Worm (Caenorhabditis elegans): ENCODE data around the gene nhr-137.

Gene nhr-137

ce11 chrX:6637933-6638332, 30.9 kb downstream of the nhr-137 start:
- TF ChIP-seq bed-3 (GFP tag; optimal IDR thresholded peaks at IDR 0.05) = no peak
- no peak for TF ChIP-seq snpc-4 (tag; optimal IDR thresholded peaks at IDR 0.05)
- no peak for TF ChIP-seq sem-2 (GFP tag; optimal IDR thresholded peaks at IDR 0.05)
- TF ChIP-seq flh-1 (GFP tag; optimal IDR thresholded peaks at IDR 0.05) = no peak
- TF ChIP-seq nhr-237 (tag; optimal IDR thresholded peaks at IDR 0.05) = no peak
- TF ChIP-seq sptf-1 (tag; optimal IDR thresholded peaks at IDR 0.05) = no peak
- TF ChIP-seq ham-2 (GFP tag; optimal IDR thresholded peaks at IDR 0.05) = no peak
- TF ChIP-seq blmp-1 (tag; optimal IDR thresholded peaks at IDR 0.05) = no peak
- TF ChIP-seq tbx-8 (GFP tag; optimal IDR thresholded peaks at IDR 0.05) = no peak
- no peak for TF ChIP-seq zip-8 (tag; optimal IDR thresholded peaks at IDR 0.05)
- TF ChIP-seq hlh-1 (tag; optimal IDR thresholded peaks at IDR 0.05) = no peak
- no peak for TF ChIP-seq M03D4.4 (tag; optimal IDR thresholded peaks at IDR 0.05)
- no peak for TF ChIP-seq cnd-1 (tag; optimal IDR thresholded peaks at IDR 0.05)
- TF ChIP-seq nhr-76 (tag; optimal IDR thresholded peaks at IDR 0.05) = no peak
- TF ChIP-seq ceh-83 (GFP tag; optimal IDR thresholded peaks at IDR 0.05) = no peak
- no peak for TF ChIP-seq unc-39 (tag; optimal IDR thresholded peaks at IDR 0.05)
- no peak for TF ChIP-seq elt-1 (tag; optimal IDR thresholded peaks at IDR 0.05; ENCODE audit: borderline replicate concordance, insufficient read depth)

- TF ChIP-seq ham-2 (GFP tag; optimal IDR thresholded peaks at IDR 0.05) (no peak), ceh-83 (GFP tag; optimal IDR thresholded peaks at IDR 0.05) (no peak), zip-8 (tag; optimal IDR thresholded peaks at IDR 0.05) (no peak)
These were observed 33.6 kb downstream of the nhr-137 start, which contains the start of gene aexr-1 for ce11 chrX:6635173-6635572. Gene aexr-1, minus strand, starts transcription at chrX:6635273.

ce11 chrX:6631437-6631836, 37.4 kb downstream of the nhr-137 start, which contains the start of gene aexr-2:
Gene aexr-2, minus strand, starts transcription at chrX:6631537.
- TF ChIP-seq ham-2 (GFP tag; optimal IDR thresholded peaks at IDR 0.05) (no peak), mls-2 (tag; optimal IDR thresholded peaks at IDR 0.05) (no peak), nhr-237 (tag; optimal IDR thresholded peaks at IDR 0.05) (no peak), ceh-39 (tag; optimal IDR thresholded peaks at IDR 0.05) (no peak), hlh-1 (tag; optimal IDR thresholded peaks at IDR 0.05) (no peak), M03D4.4 (tag; optimal IDR thresholded peaks at IDR 0.05) (no peak), ceh-43 (GFP tag; optimal IDR thresholded peaks at IDR 0.05) (no peak), elt-3 (tag; optimal IDR thresholded peaks at IDR 0.05) (no peak), nhr-12 (tag; optimal IDR thresholded peaks at IDR 0.05) (no peak), ceh-83 (GFP tag; optimal IDR thresholded peaks at IDR 0.05) (no peak), pha-4 (tag; optimal IDR thresholded peaks at IDR 0.05) (no peak), lsy-2 (tag; optimal IDR thresholded peaks at IDR 0.05) (no peak), nhr-28 (tag; optimal IDR thresholded peaks at IDR 0.05) (no peak), flh-1 (GFP tag; optimal IDR thresholded peaks at IDR 0.05) (no peak)

- TF ChIP-seq pha-4 (tag; optimal IDR thresholded peaks at IDR 0.05) = no peak
- no peak for TF ChIP-seq blmp-1 (tag; optimal IDR thresholded peaks at IDR 0.05)
These were observed 38.2 kb downstream of the nhr-137 start for ce11 chrX:6630645-6631044.

- TF ChIP-seq bed-3 (GFP tag; optimal IDR thresholded peaks at IDR 0.05) (no peak), flh-1 (GFP tag; optimal IDR thresholded peaks at IDR 0.05) (no peak), ceh-39 (tag; optimal IDR thresholded peaks at IDR 0.05) (peak; percentile 16), unc-39 (tag; optimal IDR thresholded peaks at IDR 0.05) (no peak), lin-32 (GFP tag; optimal IDR thresholded peaks at IDR 0.05) (peak; percentile 34), nhr-2 (tag; optimal IDR thresholded peaks at IDR 0.05) (peak; percentile 77), nhr-12 (tag; optimal IDR thresholded peaks at IDR 0.05) (peak; percentile 4), drap-1 (GFP tag; optimal IDR thresholded peaks at IDR 0.05) (peak; percentile 32)
These were observed 43.5 kb downstream of the nhr-137 start for ce11 chrX:6625275-6625674.

ce11 chrX:6622552-6623236, 46.1 kb downstream of the nhr-137 start, which contains the start of gene clec-266:
Gene clec-266, minus strand, starts transcription at chrX:6622915.
- TF ChIP-seq sptf-1 (tag; optimal IDR thresholded peaks at IDR 0.05) (no peak), mep-1 (tag; optimal IDR thresholded peaks at IDR 0.05) (no peak), unc-39 (tag; optimal IDR thresholded peaks at IDR 0.05) (peak; percentile 63), lin-32 (GFP tag; optimal IDR thresholded peaks at IDR 0.05) (no peak), ham-2 (GFP tag; optimal IDR thresholded peaks at IDR 0.05) (no peak), mls-2 (tag; optimal IDR thresholded peaks at IDR 0.05) (no peak), lin-13 (tag; optimal IDR thresholded peaks at IDR 0.05) (no peak), nhr-12 (tag; optimal IDR thresholded peaks at IDR 0.05) (peak; percentile 44), ceh-39 (tag; optimal IDR thresholded peaks at IDR 0.05) (peak; percentile 36), lsy-2 (tag; optimal IDR thresholded peaks at IDR 0.05) (no peak), nhr-2 (tag; optimal IDR thresholded peaks at IDR 0.05) (peak; percentile 57), ceh-43 (GFP tag; optimal IDR thresholded peaks at IDR 0.05) (peak; percentile 18)
